Worm (Caenorhabditis elegans): ENCODE measurements around the gene K08C7.1.

ce11 chrIV:10630953-10631554 lies 25.6 kb upstream of the K08C7.1 start, which contains the start of gene F56C4.4:
- TF ChIP-seq T26A5.8 (tag; optimal IDR thresholded peaks at IDR 0.05) (no peak), nhr-80 (tag; optimal IDR thresholded peaks at IDR 0.05) (peak; percentile 92), ceh-91 (GFP tag; IDR thresholded peaks at IDR 0.05) (no peak), hsf-1 (GFP tag; IDR thresholded peaks at IDR 0.05) (no peak), nhr-179 (tag; optimal IDR thresholded peaks at IDR 0.05) (no peak), madf-3 (GFP tag; IDR thresholded peaks at IDR 0.05) (no peak)
